Worm (Caenorhabditis elegans) whole organism, young adult: ENCODE measurements around the gene gst-9.
"Not testable (repeated sequence)": the region's sequence is repeated elsewhere in the genome, so short reads cannot be mapped to it uniquely, and the experiment has no call there.

Experiments
- B0261.1 ChIP-seq: sonication (generic microtip); optimal IDR thresholded peaks from 2 replicates; lab custom pipeline; 2016; ENCODE audit warnings: mild to moderate bottlenecking, missing genetic modification characterization, moderate library complexity, missing compliant biosample characterization
- C17E4.6 ChIP-seq: fragments of 200-800 bp; sonication (Bioruptor generic); IDR thresholded peaks from 2 replicates; pipeline ENCODE4 v1.3.6; 2022; ENCODE audit warnings: missing genetic modification reagents, missing genetic modification characterization, missing compliant biosample characterization
- D2030.7 ChIP-seq: fragments of 200-800 bp; sonication (Bioruptor generic); IDR thresholded peaks from 2 replicates; pipeline ENCODE4 v1.3.6; 2022; ENCODE audit warnings: missing genetic modification reagents, missing genetic modification characterization, missing compliant biosample characterization
- F37B4.10 ChIP-seq: fragments of 200-800 bp; sonication (Bioruptor generic); IDR thresholded peaks from 2 replicates; pipeline ENCODE4 v1.3.6; 2022; ENCODE audit warnings: missing genetic modification characterization, missing compliant biosample characterization
- F49E8.2 ChIP-seq: sonication (generic microtip); optimal IDR thresholded peaks from 3 replicates; lab custom pipeline; 2017; ENCODE audit warnings: missing genetic modification characterization, mild to moderate bottlenecking, missing compliant biosample characterization, antibody characterized with exemption, moderate library complexity; ENCODE audit not compliant: insufficient read depth
- K12H6.12 ChIP-seq: fragments of 200-800 bp; sonication (Bioruptor generic); optimal IDR thresholded peaks from 2 replicates; lab custom pipeline; 2018; ENCODE audit warnings: mild to moderate bottlenecking, missing genetic modification characterization, missing compliant biosample characterization
- Y53G8AR.9 ChIP-seq: fragments of 200-800 bp; sonication (Bioruptor generic); conservative IDR thresholded peaks from 2 replicates; pipeline ENCODE4 v1.3.6; 2022; ENCODE audit warnings: missing genetic modification reagents, missing genetic modification characterization, missing compliant biosample characterization
- Y56A3A.18 ChIP-seq: fragments of 200-800 bp; sonication (Bioruptor generic); IDR thresholded peaks from 2 replicates; pipeline ENCODE4 v1.3.6; 2022; ENCODE audit warnings: missing genetic modification reagents, missing genetic modification characterization, missing compliant biosample characterization
- Y67H2A.10 ChIP-seq: fragments of 200-800 bp; sonication (Bioruptor generic); conservative IDR thresholded peaks from 2 replicates; pipeline ENCODE4 v1.3.6; 2022; ENCODE audit warnings: missing genetic modification reagents, missing genetic modification characterization, missing compliant biosample characterization
- Y79H2A.3 ChIP-seq: fragments of 200-800 bp; sonication (Bioruptor generic); conservative IDR thresholded peaks from 2 replicates; pipeline ENCODE4 v1.3.6; 2022; ENCODE audit warnings: missing genetic modification reagents, missing genetic modification characterization, missing compliant biosample characterization
- aptf-3 ChIP-seq: fragments of 200-800 bp; sonication (Bioruptor generic); IDR thresholded peaks from 2 replicates; pipeline ENCODE4 v1.3.6; 2022; ENCODE audit warnings: missing genetic modification characterization, missing compliant biosample characterization
- atf-7 ChIP-seq: sonication (generic microtip); optimal IDR thresholded peaks from 2 replicates; lab custom pipeline; 2017; ENCODE audit warnings: mild to moderate bottlenecking, missing genetic modification characterization, missing compliant biosample characterization
- attf-5 ChIP-seq: fragments of 200-800 bp; sonication (Bioruptor generic); optimal IDR thresholded peaks from 2 replicates; lab custom pipeline; 2018; ENCODE audit warnings: mild to moderate bottlenecking, missing genetic modification characterization, missing compliant biosample characterization
- attf-6 ChIP-seq: fragments of 200-800 bp; sonication (Bioruptor generic); IDR thresholded peaks from 2 replicates; pipeline ENCODE4 v1.3.6; 2022; ENCODE audit warnings: missing genetic modification reagents, missing genetic modification characterization, missing compliant biosample characterization
- bed-2 ChIP-seq: fragments of 200-800 bp; sonication (Bioruptor generic); IDR thresholded peaks from 2 replicates; pipeline ENCODE4 v1.3.6; 2022; ENCODE audit warnings: missing genetic modification reagents, missing genetic modification characterization, missing compliant biosample characterization
- ccch-3 ChIP-seq: fragments of 200-800 bp; sonication (Bioruptor generic); optimal IDR thresholded peaks from 2 replicates; lab custom pipeline; 2018; ENCODE audit warnings: mild to moderate bottlenecking, missing genetic modification characterization, missing compliant biosample characterization
- cebp-1 ChIP-seq, 2 experiments: fragments of 200-800 bp in 1 of 2; sonication (Bioruptor generic) in 1 of 2; sonication (generic microtip) in 1 of 2; IDR thresholded peaks in 1 of 2; optimal IDR thresholded peaks in 1 of 2; 2 replicates each; pipeline versions ENCODE4 v1.3.6 to Lab custom; 2017 to 2022; ENCODE audit warnings: missing compliant biosample characterization in 2 of 2, missing genetic modification characterization in 2 of 2, mild to moderate bottlenecking in 1 of 2, missing genetic modification reagents in 1 of 2, moderate library complexity in 1 of 2
- ceh-100 ChIP-seq: fragments of 200-800 bp; sonication (Bioruptor generic); IDR thresholded peaks from 2 replicates; pipeline ENCODE4 v1.3.6; 2022; ENCODE audit warnings: missing genetic modification reagents, missing genetic modification characterization, missing compliant biosample characterization
- ceh-40 ChIP-seq: fragments of 200-800 bp; sonication (Bioruptor generic); IDR thresholded peaks from 2 replicates; pipeline ENCODE4 v1.3.6; 2022; ENCODE audit warnings: missing genetic modification characterization, missing compliant biosample characterization
- ceh-58 ChIP-seq: fragments of 200-800 bp; sonication (Bioruptor generic); IDR thresholded peaks from 2 replicates; pipeline ENCODE4 v1.3.6; 2022; ENCODE audit warnings: missing genetic modification characterization, missing compliant biosample characterization
- ekl-4 ChIP-seq: fragments of 200-800 bp; sonication (Bioruptor generic); IDR thresholded peaks from 2 replicates; pipeline ENCODE4 v1.3.6; 2022; ENCODE audit warnings: missing genetic modification reagents, missing genetic modification characterization, missing compliant biosample characterization
- ets-4 ChIP-seq: fragments of 200-800 bp; sonication (Bioruptor generic); optimal IDR thresholded peaks from 2 replicates; lab custom pipeline; 2018; ENCODE audit warnings: mild to moderate bottlenecking, missing genetic modification characterization, missing compliant biosample characterization
- him-1 ChIP-seq: sonication (generic microtip); optimal IDR thresholded peaks from 2 replicates; lab custom pipeline; 2016; ENCODE audit warnings: missing genotype, missing genetic modification reagents, missing genetic modification characterization, missing compliant biosample characterization
- hmg-1.2 ChIP-seq: fragments of 200-800 bp; sonication (Bioruptor generic); IDR thresholded peaks from 2 replicates; pipeline ENCODE4 v1.3.6; 2022; ENCODE audit warnings: missing genetic modification reagents, missing genetic modification characterization, missing compliant biosample characterization
- let-526 ChIP-seq: fragments of 200-800 bp; sonication (Bioruptor generic); IDR thresholded peaks from 2 replicates; pipeline ENCODE4 v1.3.6; 2022; ENCODE audit warnings: missing genetic modification reagents, missing genetic modification characterization, missing compliant biosample characterization
- madf-6 ChIP-seq: fragments of 200-800 bp; sonication (Bioruptor generic); IDR thresholded peaks from 2 replicates; pipeline ENCODE4 v1.3.6; 2022; ENCODE audit warnings: missing genetic modification reagents, missing genetic modification characterization, missing compliant biosample characterization
- mcd-1 ChIP-seq: fragments of 200-800 bp; sonication (Bioruptor generic); IDR thresholded peaks from 2 replicates; pipeline ENCODE4 v1.3.6; 2022; ENCODE audit warnings: missing genetic modification reagents, missing genetic modification characterization, missing compliant biosample characterization
- mxl-1 ChIP-seq: sonication (generic microtip); optimal IDR thresholded peaks from 2 replicates; lab custom pipeline; 2016; ENCODE audit warnings: missing genetic modification characterization, missing compliant biosample characterization
- nfya-1 ChIP-seq: sonication (generic microtip); optimal IDR thresholded peaks from 2 replicates; lab custom pipeline; 2017; ENCODE audit warnings: antibody characterized with exemption, missing compliant biosample characterization, missing genetic modification characterization, borderline replicate concordance; ENCODE audit not compliant: insufficient read depth
- nfyb-1 ChIP-seq: fragments of 200-800 bp; sonication (Bioruptor generic); IDR thresholded peaks from 2 replicates; pipeline ENCODE4 v1.3.6; 2022; ENCODE audit warnings: missing genetic modification reagents, missing genetic modification characterization, missing compliant biosample characterization
- nhr-179 ChIP-seq: sonication (generic microtip); optimal IDR thresholded peaks from 2 replicates; lab custom pipeline; 2016; ENCODE audit warnings: mild to moderate bottlenecking, missing genetic modification characterization, missing compliant biosample characterization
- pbrm-1 ChIP-seq: fragments of 200-800 bp; sonication (Bioruptor generic); IDR thresholded peaks from 2 replicates; pipeline ENCODE4 v1.3.6; 2022; ENCODE audit warnings: missing genetic modification reagents, missing genetic modification characterization, missing compliant biosample characterization
- rec-8 ChIP-seq, 2 experiments: sonication (generic microtip); optimal IDR thresholded peaks; 2 replicates each; lab custom pipeline; 2016; ENCODE audit warnings: mild to moderate bottlenecking in 2 of 2, missing genetic modification characterization in 2 of 2, missing genetic modification reagents in 2 of 2, missing genotype in 2 of 2, missing biosample characterization in 1 of 2, missing compliant biosample characterization in 1 of 2, moderate library complexity in 1 of 2
- rpc-1 ChIP-seq, 2 experiments: fragments of 150-350 bp in 1 of 2; sonication (generic microtip) in 1 of 2; optimal IDR thresholded peaks; 2 replicates each; lab custom pipeline; 2014 to 2018; ENCODE audit warnings: missing biosample characterization in 1 of 2, missing genetic modification characterization in 1 of 2, missing genetic modification reagents in 1 of 2, missing genotype in 1 of 2
- somi-1 ChIP-seq: fragments of 200-800 bp; sonication (Bioruptor generic); optimal IDR thresholded peaks from 2 replicates; lab custom pipeline; 2018; ENCODE audit warnings: mild to moderate bottlenecking, missing genetic modification characterization, missing compliant biosample characterization
- unc-130 ChIP-seq: sonication (generic microtip); optimal IDR thresholded peaks from 2 replicates; lab custom pipeline; 2016; ENCODE audit warnings: missing genetic modification reagents, missing genetic modification characterization, missing compliant biosample characterization
- xnd-1 ChIP-seq: sonication (generic microtip); optimal IDR thresholded peaks from 2 replicates; lab custom pipeline; 2016; ENCODE audit warnings: missing genotype, missing genetic modification reagents, missing genetic modification characterization, missing compliant biosample characterization
- ztf-18 ChIP-seq: sonication (generic microtip); optimal IDR thresholded peaks from 2 replicates; lab custom pipeline; 2016; ENCODE audit warnings: missing genotype, mild to moderate bottlenecking, missing genetic modification characterization, missing compliant biosample characterization
- ztf-25 ChIP-seq: fragments of 200-800 bp; sonication (Bioruptor generic); IDR thresholded peaks from 2 replicates; pipeline ENCODE4 v1.3.6; 2022; ENCODE audit warnings: missing genetic modification reagents, missing genetic modification characterization, missing compliant biosample characterization

Gene gst-9

ce11 chrII:4857873-4858364 lies 33.5 kb upstream of the gst-9 start, which contains the start of gene F11G11.5 (continued):
- TF ChIP-seq nfyb-1 (GFP tag; lab: Robert Waterston, UW) (peak; percentile 75; the same call in 1 of the 2 replicates), aptf-3 (GFP tag; lab: Robert Waterston, UW) (no peak), mxl-1 (tag; lab: Kevin White, UChicago) (no peak), C17E4.6 (GFP tag; lab: Robert Waterston, UW) (no peak), nhr-179 (tag; lab: Kevin White, UChicago) (no peak), atf-7 (tag; lab: Kevin White, UChicago) (peak; percentile 8), D2030.7 (GFP tag; lab: Robert Waterston, UW) (no peak), unc-130 (GFP tag; lab: Kevin White, UChicago) (no peak), hmg-1.2 (GFP tag; lab: Robert Waterston, UW) (0 out of 2 replicates have a peak, but pooled peaks have one; percentile 13), madf-6 (0 out of 2 replicates have a peak, but pooled peaks have one; percentile 22), rec-8 (tag; optimal IDR thresholded peaks at IDR 0.05; lab: Kevin White, UChicago) (no peak), rpc-1 (optimal IDR thresholded peaks at IDR 0.05; lab: Kevin White, UChicago) (no peak), rpc-1 (tag; optimal IDR thresholded peaks at IDR 0.05; lab: Kevin White, UChicago) (no peak), pbrm-1 (GFP tag; lab: Robert Waterston, UW) (no peak)
- TF ChIP-seq, all 124 proteins: peak for 20

- TF ChIP-seq ztf-18 (tag; lab: Kevin White, UChicago), result peak; percentile 20
- TF ChIP-seq him-1 (tag; lab: Kevin White, UChicago), result no peak
- TF ChIP-seq Y53G8AR.9 (GFP tag; lab: Robert Waterston, UW), result 0 out of 2 replicates have a peak, but pooled peaks have one; percentile 14
- no peak for TF ChIP-seq ceh-40 (GFP tag; lab: Robert Waterston, UW)
- no peak for TF ChIP-seq cebp-1 (GFP tag; IDR thresholded peaks at IDR 0.05; lab: Robert Waterston, UW)
- TF ChIP-seq cebp-1 (tag; optimal IDR thresholded peaks at IDR 0.05; lab: Kevin White, UChicago), result peak; percentile 52
Measured at ce11 chrII:4858906-4859411, 32.4 kb upstream of the gst-9 start.

DNA sequence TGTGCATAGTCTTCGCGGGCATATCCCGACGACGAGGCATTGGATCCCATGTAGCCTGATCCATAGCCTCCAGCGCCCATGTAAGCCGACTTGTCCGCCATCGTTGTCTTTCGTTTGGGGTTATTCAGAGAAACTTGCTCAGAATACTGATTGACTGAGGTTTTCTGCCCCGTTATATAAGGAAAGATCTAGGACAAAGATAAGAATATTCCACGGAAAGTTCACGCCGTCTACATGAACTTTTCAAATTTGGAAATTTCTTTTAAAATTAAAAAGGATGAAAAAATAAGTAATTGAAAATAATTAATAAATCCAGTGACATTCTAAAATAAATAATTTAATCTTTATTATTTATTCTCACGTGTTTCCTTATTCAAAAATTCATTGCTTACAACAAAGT lies 31.1 kb upstream of the gst-9 start, which contains the start of the genes nspd-5 and F11G11.4:
Gene nspd-5 (minus strand): TSS at position 101 of the 400 bp plus-strand sequence.
Gene F11G11.4 (plus strand): TSS at position 335 of the 400 bp plus-strand sequence.
- TF ChIP-seq atf-7 (tag; lab: Kevin White, UChicago); ekl-4 (GFP tag; lab: Robert Waterston, UW); attf-6 (GFP tag; lab: Robert Waterston, UW): not testable (repeated sequence)

ce11 chrII:4863357-4863756 lies 28.0 kb upstream of the gst-9 start, which contains the start of the genes mpst-4 and F11G11.14:
TSS of gene mpst-4 (minus strand) at chrII:4863457.
TSS of gene F11G11.14 (plus strand) at chrII:4863681.
- no peak for TF ChIP-seq K12H6.12 (tag; lab: Kevin White, UChicago)
- TF ChIP-seq F37B4.10 (GFP tag; lab: Robert Waterston, UW), result no peak
- TF ChIP-seq mcd-1 (GFP tag; lab: Robert Waterston, UW), result no peak
- TF ChIP-seq ceh-100 (GFP tag; lab: Robert Waterston, UW), result no peak
- TF ChIP-seq C17E4.6 (GFP tag; lab: Robert Waterston, UW), result no peak
- no peak for TF ChIP-seq F49E8.2 (tag; lab: Kevin White, UChicago)
- no peak for TF ChIP-seq Y79H2A.3 (GFP tag; lab: Robert Waterston, UW)
- TF ChIP-seq ceh-58 (GFP tag; lab: Robert Waterston, UW), result no peak

- TF ChIP-seq pbrm-1 (GFP tag; lab: Robert Waterston, UW), result no peak
- TF ChIP-seq B0261.1 (tag; lab: Kevin White, UChicago), result no peak
- TF ChIP-seq ets-4 (GFP tag; lab: Kevin White, UChicago), result no peak
- no peak for TF ChIP-seq Y67H2A.10 (GFP tag; lab: Robert Waterston, UW)
- TF ChIP-seq ccch-3, result no peak
- no peak for TF ChIP-seq ztf-25 (GFP tag; lab: Robert Waterston, UW)
- no peak for TF ChIP-seq xnd-1 (tag; lab: Kevin White, UChicago)
- TF ChIP-seq bed-2 (GFP tag; lab: Robert Waterston, UW), result no peak
- no peak for TF ChIP-seq attf-5 (GFP tag; lab: Kevin White, UChicago)
- TF ChIP-seq nfya-1 (tag; lab: Kevin White, UChicago), result no peak
- TF ChIP-seq let-526 (GFP tag; lab: Robert Waterston, UW), result no peak
- TF ChIP-seq him-1 (tag; lab: Kevin White, UChicago), result no peak
- no peak for TF ChIP-seq Y56A3A.18 (GFP tag; lab: Robert Waterston, UW)
- TF ChIP-seq somi-1 (GFP tag; lab: Kevin White, UChicago), result no peak
Measured at ce11 chrII:4866045-4866444, 25.3 kb upstream of the gst-9 start.
